Fruit fly (Drosophila melanogaster): ENCODE data around the gene Sbat.

Sbat gene

dm6 chr2L:2869008-2869702 lies 9.0 kb upstream of the Sbat start, which contains the start of gene CG8813:
TSS of gene CG8813 (plus strand) at chr2L:2869652.
- TF ChIP-seq ssp (GFP tag; IDR thresholded peaks at IDR 0.05) (no peak), CG32767 (GFP tag; IDR thresholded peaks at IDR 0.05) (no peak), prd (optimal IDR thresholded peaks at IDR 0.05) (no peak), prd (GFP tag; IDR thresholded peaks at IDR 0.05) (no peak), aop (GFP tag; IDR thresholded peaks at IDR 0.05) (no peak), Spps (tag; optimal IDR thresholded peaks at IDR 0.05) (no peak), CG1602 (GFP tag; optimal IDR thresholded peaks at IDR 0.05) (no peak), CG3838 (GFP tag; optimal IDR thresholded peaks at IDR 0.05) (no peak), E2f2 (GFP tag; IDR thresholded peaks at IDR 0.05) (no peak), Ets65A (GFP tag) (peak; percentile 78), sima (GFP tag; optimal IDR thresholded peaks at IDR 0.05) (no peak), Camta (GFP tag; optimal IDR thresholded peaks at IDR 0.05) (no peak), zfh2 (GFP tag; optimal IDR thresholded peaks at IDR 0.05) (no peak), Med (GFP tag) (peak; percentile 48), chinmo (GFP tag; IDR thresholded peaks at IDR 0.05; ENCODE audit: partially characterized antibody) (0 out of 4 replicates have a peak, but pooled peaks have one; percentile 66), vvl (GFP tag; IDR thresholded peaks at IDR 0.05) (peak; percentile 68; the same call in 1 of the 2 replicates), CG5245 (GFP tag; optimal IDR thresholded peaks at IDR 0.05) (no peak), inv (GFP tag; IDR thresholded peaks at IDR 0.05; ENCODE audit: partially characterized antibody) (0 out of 2 replicates have a peak, but pooled peaks have one; percentile 16), CG7839 (tag; optimal IDR thresholded peaks at IDR 0.05) (no peak)

dm6 chr2L:2872309-2872932 lies 5.7 kb upstream of the Sbat start:
- no peak for TF ChIP-seq en (GFP tag; optimal IDR thresholded peaks at IDR 0.05)
- no peak for TF ChIP-seq Spps (tag; optimal IDR thresholded peaks at IDR 0.05)
- no peak for TF ChIP-seq p53 (GFP tag; optimal IDR thresholded peaks at IDR 0.05)
- TF ChIP-seq sob (GFP tag; IDR thresholded peaks at IDR 0.05), result peak; percentile 51; the same call in 1 of the 2 replicates
- no peak for TF ChIP-seq peb (GFP tag; IDR thresholded peaks at IDR 0.05)
- no peak for TF ChIP-seq zen2 (GFP tag; IDR thresholded peaks at IDR 0.05; ENCODE audit: partially characterized antibody)
- peak; percentile 55 for TF ChIP-seq sug (tag; optimal IDR thresholded peaks at IDR 0.05)
- TF ChIP-seq CG6254 (GFP tag; optimal IDR thresholded peaks at IDR 0.05), result no peak
- no peak for TF ChIP-seq pb (GFP tag; optimal IDR thresholded peaks at IDR 0.05)
- TF ChIP-seq CG1832 (GFP tag; optimal IDR thresholded peaks at IDR 0.05), result no peak
- TF ChIP-seq CG17385 (GFP tag; optimal IDR thresholded peaks at IDR 0.05), result peak; percentile 30
- no peak for TF ChIP-seq salm (tag; optimal IDR thresholded peaks at IDR 0.05)
- TF ChIP-seq cas (GFP tag; IDR thresholded peaks at IDR 0.05), result no peak
- no peak for TF ChIP-seq Hr78 (GFP tag; optimal IDR thresholded peaks at IDR 0.05)
- TF ChIP-seq Antp (GFP tag; optimal IDR thresholded peaks at IDR 0.05), result no peak
- TF ChIP-seq CG10959 (GFP tag; IDR thresholded peaks at IDR 0.05), result no peak
- TF ChIP-seq Usf (GFP tag; optimal IDR thresholded peaks at IDR 0.05), result no peak
- no peak for TF ChIP-seq crc (GFP tag; optimal IDR thresholded peaks at IDR 0.05)
- no peak for TF ChIP-seq CG8765 (GFP tag; IDR thresholded peaks at IDR 0.05)
- TF ChIP-seq tap (tag; optimal IDR thresholded peaks at IDR 0.05), result no peak
- TF ChIP-seq gcm2 (GFP tag; optimal IDR thresholded peaks at IDR 0.05), result no peak
- TF ChIP-seq CG15011 (GFP tag; optimal IDR thresholded peaks at IDR 0.05), result no peak
- peak; percentile 49 for TF ChIP-seq CG18619 (GFP tag; optimal IDR thresholded peaks at IDR 0.05)
- TF ChIP-seq bcd (GFP tag; optimal IDR thresholded peaks at IDR 0.05), result peak; percentile 16
- TF ChIP-seq CG6654 (GFP tag; optimal IDR thresholded peaks at IDR 0.05), result no peak
- no peak for TF ChIP-seq corto (GFP tag; optimal IDR thresholded peaks at IDR 0.05)
- no peak for TF ChIP-seq knrl (GFP tag; IDR thresholded peaks at IDR 0.05; ENCODE audit: partially characterized antibody)
- TF ChIP-seq CG15479 (GFP tag; optimal IDR thresholded peaks at IDR 0.05), result no peak
- TF ChIP-seq Trl (optimal IDR thresholded peaks at IDR 0.05), result no peak
- no peak for TF ChIP-seq Trl (GFP tag; optimal IDR thresholded peaks at IDR 0.05)
- peak; percentile 50 for TF ChIP-seq CG11504 (tag; optimal IDR thresholded peaks at IDR 0.05)
- TF ChIP-seq grau (tag; optimal IDR thresholded peaks at IDR 0.05), result peak; percentile 52
